Worm (Caenorhabditis elegans) whole organism, mixed stage, embryonic: ENCODE data around the gene F44G4.5.

Experiments
- elt-1 ChIP-seq: sonication (generic microtip); optimal IDR thresholded peaks from 2 replicates; lab custom pipeline; 2017; ENCODE audit warnings: missing genetic modification characterization, mild to moderate bottlenecking, missing compliant biosample characterization, antibody characterized with exemption, moderate library complexity, borderline replicate concordance; ENCODE audit not compliant: insufficient read depth
- nhr-76 ChIP-seq: sonication (generic microtip); optimal IDR thresholded peaks from 2 replicates; lab custom pipeline; 2017; ENCODE audit warnings: missing biosample characterization, missing genetic modification characterization
- unc-39 ChIP-seq: fragments of 150-350 bp; optimal IDR thresholded peaks from 2 replicates; lab custom pipeline; 2014; ENCODE audit warnings: missing biosample characterization, missing genetic modification characterization

DNA sequence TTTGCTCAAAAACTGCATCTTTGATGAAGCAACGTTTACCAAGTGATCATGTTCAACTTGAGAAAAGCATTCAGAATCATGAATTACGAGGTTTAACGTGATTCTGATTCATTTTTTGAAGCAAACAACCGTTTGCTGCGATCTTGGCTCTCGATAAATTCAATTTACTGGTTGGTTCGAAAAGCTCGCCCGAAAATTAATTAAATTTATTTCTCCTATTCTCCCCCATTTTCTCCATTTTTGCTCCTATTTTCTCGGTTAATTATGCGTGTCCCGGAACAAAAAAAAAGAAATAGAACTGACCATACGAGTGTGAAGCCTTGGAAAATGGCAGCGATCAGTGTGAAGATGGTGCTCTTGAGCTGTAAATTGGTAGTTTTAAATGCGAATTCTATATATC, 43.3 kb downstream of the F44G4.5 start:
- TF ChIP-seq elt-1 (tag; lab: Kevin White, UChicago) (no peak), nhr-76 (tag; lab: Kevin White, UChicago) (no peak), unc-39 (tag; lab: Kevin White, UChicago) (no peak)
